Worm (Caenorhabditis elegans): ENCODE measurements around the gene srh-166.
"Not testable (repeated sequence)": the region's sequence is repeated elsewhere in the genome, so short reads cannot be mapped to it uniquely, and the experiment has no call there.

The srh-166 gene

DNA sequence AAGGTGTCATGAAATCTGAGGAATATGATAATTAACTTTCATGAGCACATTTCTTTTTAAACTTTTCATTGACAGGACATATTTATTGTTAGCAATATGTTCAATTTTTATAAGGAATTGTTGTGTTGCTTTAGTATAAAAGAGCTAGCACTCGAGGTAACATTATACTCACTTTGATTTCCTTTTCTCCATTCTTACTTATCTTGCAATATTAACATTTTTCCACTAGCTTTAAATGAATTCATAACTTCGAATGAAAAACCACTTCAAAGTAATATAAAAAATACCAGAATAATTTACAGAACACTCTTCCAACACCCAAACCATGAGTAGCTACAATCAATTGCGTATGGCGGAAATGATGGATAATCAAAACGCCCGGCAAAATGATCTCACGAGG, 47.7 kb upstream of the srh-166 start, which contains the start of gene F26F2.5 (continued):
- TF ChIP-seq let-607 (tag; optimal IDR thresholded peaks at IDR 0.05) (no peak), B0035.1 (tag; optimal IDR thresholded peaks at IDR 0.05) (no peak)

DNA sequence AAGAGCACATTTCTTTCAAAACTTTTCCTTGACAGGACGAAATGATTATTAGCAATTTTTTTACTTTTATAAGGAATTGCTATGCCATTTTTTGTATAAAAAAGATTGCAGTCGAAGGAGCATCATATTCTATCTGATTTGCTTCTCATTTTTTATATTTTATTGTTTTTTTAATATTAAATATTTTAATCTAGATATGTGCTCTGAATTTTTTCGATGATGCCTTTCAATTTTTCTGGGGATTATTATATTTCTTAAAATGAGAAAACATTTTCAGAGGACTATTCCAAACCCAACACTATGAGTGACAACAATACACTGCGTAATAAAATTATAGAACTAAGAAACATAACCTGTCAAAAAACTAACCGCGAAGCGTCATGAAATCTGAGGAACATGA, 43.3 kb upstream of the srh-166 start, which contains the start of gene F26F2.4:
Gene F26F2.4 (plus strand): TSS at position 301 of the 400 bp plus-strand sequence.
- TF ChIP-seq Y56A3A.18 (GFP tag; IDR thresholded peaks at IDR 0.05); rpc-1 (optimal IDR thresholded peaks at IDR 0.05); rpc-1 (tag; optimal IDR thresholded peaks at IDR 0.05); ceh-91 (GFP tag; IDR thresholded peaks at IDR 0.05): not testable (repeated sequence)

- TF ChIP-seq zfh-2 (GFP tag; conservative IDR thresholded peaks at IDR 0.05) (no peak), nfyb-1 (GFP tag; IDR thresholded peaks at IDR 0.05) (no peak), attf-6 (GFP tag; IDR thresholded peaks at IDR 0.05) (no peak), snpc-4 (GFP tag; optimal IDR thresholded peaks at IDR 0.05) (no peak), snpc-4 (tag; optimal IDR thresholded peaks at IDR 0.05) (no peak), ceh-100 (GFP tag; IDR thresholded peaks at IDR 0.05) (no peak), hmg-20 (GFP tag; IDR thresholded peaks at IDR 0.05) (no peak), rcor-1 (GFP tag; IDR thresholded peaks at IDR 0.05) (no peak)
Measured at ce11 chrV:20566454-20566853, 40.8 kb upstream of the srh-166 start, which contains the start of gene F26F2.3. F26F2.3 (minus strand) TSS chrV:20566554.

DNA sequence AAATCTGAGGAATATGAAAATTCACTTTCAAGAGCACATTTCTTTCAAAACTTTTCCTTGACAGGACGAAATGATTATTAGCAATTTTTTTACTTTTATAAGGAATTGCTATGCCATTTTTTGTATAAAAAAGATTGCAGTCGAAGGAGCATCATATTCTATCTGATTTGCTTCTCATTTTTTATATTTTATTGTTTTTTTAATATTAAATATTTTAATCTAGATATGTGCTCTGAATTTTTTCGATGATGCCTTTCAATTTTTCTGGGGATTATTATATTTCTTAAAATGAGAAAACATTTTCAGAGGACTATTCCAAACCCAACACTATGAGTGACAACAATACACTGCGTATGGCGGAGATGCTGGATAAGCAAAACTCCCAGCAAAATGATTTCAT, 38.4 kb upstream of the srh-166 start, which contains the start of gene F26F2.13:
Gene F26F2.13 (plus strand): TSS at position 301 of the 400 bp plus-strand sequence.
- not testable (repeated sequence) for TF ChIP-seq snpc-1.3 (tag; optimal IDR thresholded peaks at IDR 0.05; ENCODE audit: insufficient read depth); K11D2.4 (GFP tag; IDR thresholded peaks at IDR 0.05); lir-1 (GFP tag; conservative IDR thresholded peaks at IDR 0.05)

DNA sequence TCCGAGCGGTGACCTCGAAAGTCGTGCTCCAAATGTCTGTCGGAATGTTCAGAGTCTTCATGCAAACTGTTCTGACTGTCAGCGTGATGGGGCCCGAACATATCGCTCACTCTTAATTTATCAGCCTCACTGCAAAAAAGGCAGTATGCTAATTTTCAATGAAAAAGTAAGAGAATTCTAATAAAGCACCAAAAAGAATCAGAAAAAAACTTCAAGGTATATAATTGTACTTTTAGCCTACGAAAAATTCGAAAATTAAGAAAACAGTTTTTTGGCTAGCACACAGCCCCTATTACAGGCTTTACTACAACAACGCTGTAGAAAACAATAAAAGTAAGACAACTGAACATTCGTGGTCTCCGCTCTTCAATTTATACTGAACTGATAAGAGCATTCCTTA, 36.1 kb upstream of the srh-166 start, which contains the start of gene F26F2.1:
Gene F26F2.1 (minus strand): TSS at position 101 of the 400 bp plus-strand sequence.
- TF ChIP-seq lin-40 (tag; optimal IDR thresholded peaks at IDR 0.05) (no peak), nfyb-1 (GFP tag; IDR thresholded peaks at IDR 0.05) (no peak), cebp-2 (GFP tag; IDR thresholded peaks at IDR 0.05) (no peak), ceh-27 (GFP tag; optimal IDR thresholded peaks at IDR 0.05) (no peak), F22D6.2 (tag; optimal IDR thresholded peaks at IDR 0.05) (no peak), K11D2.4 (GFP tag; IDR thresholded peaks at IDR 0.05) (no peak), lsy-27 (tag; optimal IDR thresholded peaks at IDR 0.05; ENCODE audit: borderline replicate concordance, insufficient read depth) (no peak), egl-44 (GFP tag; IDR thresholded peaks at IDR 0.05) (no peak), akir-1 (GFP tag; optimal IDR thresholded peaks at IDR 0.05) (no peak), F10E7.11 (tag; optimal IDR thresholded peaks at IDR 0.05) (no peak), ceh-91 (GFP tag; IDR thresholded peaks at IDR 0.05) (no peak), xnd-1 (tag; optimal IDR thresholded peaks at IDR 0.05) (no peak), pbrm-1 (GFP tag; IDR thresholded peaks at IDR 0.05) (no peak), cebp-1 (GFP tag; IDR thresholded peaks at IDR 0.05) (no peak), cebp-1 (tag; optimal IDR thresholded peaks at IDR 0.05) (no peak), pha-4 (tag; optimal IDR thresholded peaks at IDR 0.05) (no peak), athp-1 (tag; optimal IDR thresholded peaks at IDR 0.05) (no peak)
